Worm (Caenorhabditis elegans): ENCODE results near the gene clc-24.

- TF ChIP-seq aly-2 (tag; optimal IDR thresholded peaks at IDR 0.05): no peak
- no peak for TF ChIP-seq blmp-1 (tag; optimal IDR thresholded peaks at IDR 0.05; ENCODE audit: insufficient read depth)
- no peak for TF ChIP-seq snpc-4 (tag; optimal IDR thresholded peaks at IDR 0.05)
- no peak for TF ChIP-seq egl-27 (tag; optimal IDR thresholded peaks at IDR 0.05)
- TF ChIP-seq elt-1 (tag; optimal IDR thresholded peaks at IDR 0.05): no peak
Measured at ce11 chrIII:991581-991980, 18.3 kb upstream of the clc-24 start, which contains the start of gene trp-2.

All from whole organism, L2 larva.